Fruit fly (Drosophila melanogaster) whole organism, adult: ENCODE data around the gene Myo10A.
"Not testable (repeated sequence)": the region's sequence is repeated elsewhere in the genome, so short reads cannot be mapped to it uniquely, and the experiment has no call there.

Experiments used
- CG11617 ChIP-seq: fragments of 200-800 bp; sonication (Bioruptor generic); optimal IDR thresholded peaks from 2 replicates; lab custom pipeline; 2017; ENCODE audit warnings: mild to moderate bottlenecking, missing biosample characterization, missing genetic modification reagents, missing genetic modification characterization
- CG12768 ChIP-seq: fragments of 200-800 bp; sonication (Bioruptor generic); optimal IDR thresholded peaks from 2 replicates; lab custom pipeline; 2017; ENCODE audit warnings: missing biosample characterization, missing genetic modification characterization, mild to moderate bottlenecking, moderate library complexity, missing genetic modification reagents
- CG14711 ChIP-seq: fragments of 200-800 bp; sonication (Bioruptor generic); optimal IDR thresholded peaks from 2 replicates; lab custom pipeline; 2018; ENCODE audit warnings: missing biosample characterization, mild to moderate bottlenecking, missing genetic modification characterization, moderate library complexity
- CG1620 ChIP-seq: fragments of 200-800 bp; sonication (Bioruptor generic); optimal IDR thresholded peaks from 2 replicates; lab custom pipeline; 2016; ENCODE audit warnings: missing biosample characterization, missing genetic modification characterization
- CG33017 ChIP-seq: fragments of 200-800 bp; sonication (Bioruptor generic); optimal IDR thresholded peaks from 2 replicates; lab custom pipeline; 2018; ENCODE audit warnings: missing biosample characterization, mild to moderate bottlenecking, missing genetic modification characterization, moderate library complexity
- CG5204 ChIP-seq: fragments of 200-800 bp; sonication (Bioruptor generic); optimal IDR thresholded peaks from 2 replicates; lab custom pipeline; 2016; ENCODE audit warnings: missing biosample characterization, missing genetic modification characterization
- CG7045 ChIP-seq: fragments of 200-800 bp; sonication (Bioruptor generic); optimal IDR thresholded peaks from 2 replicates; lab custom pipeline; 2017; ENCODE audit warnings: missing biosample characterization, mild to moderate bottlenecking, missing genetic modification characterization
- CG7101 ChIP-seq: fragments of 200-800 bp; sonication (Bioruptor generic); optimal IDR thresholded peaks from 2 replicates; lab custom pipeline; 2018; ENCODE audit warnings: missing biosample characterization, mild to moderate bottlenecking, missing genetic modification characterization, moderate library complexity
- Clk ChIP-seq: fragments of 200-800 bp; sonication (Bioruptor generic); optimal IDR thresholded peaks from 2 replicates; lab custom pipeline; 2017; ENCODE audit warnings: missing biosample characterization, missing genetic modification characterization
- Crg-1 ChIP-seq: fragments of 200-800 bp; sonication (Bioruptor generic); optimal IDR thresholded peaks from 2 replicates; lab custom pipeline; 2016; ENCODE audit warnings: missing biosample characterization, missing genetic modification characterization
- Hr96 ChIP-seq: fragments of 200-800 bp; sonication (Bioruptor generic); optimal IDR thresholded peaks from 2 replicates; lab custom pipeline; 2016; ENCODE audit warnings: missing biosample characterization, missing genetic modification characterization
- Mnt ChIP-seq: fragments of 200-800 bp; sonication (Bioruptor generic); optimal IDR thresholded peaks from 2 replicates; lab custom pipeline; 2016; ENCODE audit warnings: missing biosample characterization, mild to moderate bottlenecking, missing genetic modification characterization
- bab1 ChIP-seq: fragments of 200-800 bp; sonication (Bioruptor generic); optimal IDR thresholded peaks from 3 replicates; lab custom pipeline; 2019; ENCODE audit warnings: missing biosample characterization, mild to moderate bottlenecking, missing genetic modification characterization, moderate library complexity
- cic ChIP-seq: fragments of 200-800 bp; sonication (Bioruptor generic); optimal IDR thresholded peaks from 2 replicates; lab custom pipeline; 2017; ENCODE audit warnings: missing biosample characterization, mild to moderate bottlenecking, missing genetic modification characterization, moderate library complexity
- cnc ChIP-seq, 2 experiments: fragments of >200 bp; optimal IDR thresholded peaks; 2 replicates each; lab custom pipeline; 2017
- kay ChIP-seq: fragments of 200-800 bp; sonication (Bioruptor generic); peaks from one replicate; lab custom pipeline; 2016; ENCODE audit warnings: missing biosample characterization, missing genetic modification characterization, borderline replicate concordance
- ovo ChIP-seq: fragments of 200-800 bp; sonication (Bioruptor generic); optimal IDR thresholded peaks from 2 replicates; lab custom pipeline; 2016; ENCODE audit warnings: missing biosample characterization, missing genetic modification characterization
- pad ChIP-seq: fragments of 200-800 bp; sonication (Bioruptor generic); optimal IDR thresholded peaks from 3 replicates; lab custom pipeline; 2017; ENCODE audit warnings: missing biosample characterization, missing genetic modification characterization, mild to moderate bottlenecking, moderate library complexity, missing genetic modification reagents
- tj ChIP-seq: fragments of 200-800 bp; sonication (Bioruptor generic); optimal IDR thresholded peaks from 3 replicates; lab custom pipeline; 2017; ENCODE audit warnings: missing biosample characterization, mild to moderate bottlenecking, missing genetic modification characterization, moderate library complexity
- toe ChIP-seq: fragments of 200-800 bp; sonication (Bioruptor generic); optimal IDR thresholded peaks from 2 replicates; lab custom pipeline; 2016; ENCODE audit warnings: missing biosample characterization, missing genetic modification characterization

The Myo10A gene

dm6 chrX:10935587-10935986, 4.9 kb downstream of the Myo10A start:
- no peak for TF ChIP-seq CG7101 (tag; lab: Kevin White, UChicago)
- no peak for TF ChIP-seq Crg-1 (GFP tag; lab: Kevin White, UChicago)
- TF ChIP-seq Clk (GFP tag; lab: Kevin White, UChicago): no peak
- no peak for TF ChIP-seq kay (GFP tag; lab: Kevin White, UChicago)
- no peak for TF ChIP-seq CG14711 (tag; lab: Kevin White, UChicago)
- TF ChIP-seq CG5204 (GFP tag; lab: Kevin White, UChicago): no peak
- no peak for TF ChIP-seq pad (GFP tag; lab: Kevin White, UChicago)
- no peak for TF ChIP-seq cnc (optimal IDR thresholded peaks at IDR 0.05; lab: Kevin White, UChicago)
- no peak for TF ChIP-seq CG11617
- TF ChIP-seq tj (GFP tag; lab: Kevin White, UChicago): no peak
- TF ChIP-seq ovo (GFP tag; lab: Kevin White, UChicago): no peak

dm6 chrX:10936599-10936998, 6.0 kb downstream of the Myo10A start:
- TF ChIP-seq Clk (GFP tag; lab: Kevin White, UChicago) (no peak), Mnt (GFP tag; lab: Kevin White, UChicago) (no peak), pad (GFP tag; lab: Kevin White, UChicago) (no peak), Hr96 (GFP tag; lab: Kevin White, UChicago) (no peak), tj (GFP tag; lab: Kevin White, UChicago) (no peak), CG14711 (tag; lab: Kevin White, UChicago) (no peak), cic (GFP tag; lab: Kevin White, UChicago) (no peak), CG11617 (no peak)

dm6 chrX:10950930-10951329, 20.3 kb downstream of the Myo10A start, which contains the start of gene Rab9Fa:
Gene Rab9Fa, minus strand, starts transcription at chrX:10951030.
- not testable (repeated sequence) for TF ChIP-seq CG11617; kay (GFP tag; lab: Kevin White, UChicago); Clk (GFP tag; lab: Kevin White, UChicago)

- TF ChIP-seq CG14711 (tag; lab: Kevin White, UChicago) (no peak), Hr96 (GFP tag; lab: Kevin White, UChicago) (no peak), kay (GFP tag; lab: Kevin White, UChicago) (no peak), cic (GFP tag; lab: Kevin White, UChicago) (no peak), CG12768 (no peak), CG1620 (GFP tag; lab: Kevin White, UChicago) (no peak), CG7101 (tag; lab: Kevin White, UChicago) (no peak), CG5204 (GFP tag; lab: Kevin White, UChicago) (no peak), Crg-1 (GFP tag; lab: Kevin White, UChicago) (no peak), Clk (GFP tag; lab: Kevin White, UChicago) (no peak), Mnt (GFP tag; lab: Kevin White, UChicago) (no peak), tj (GFP tag; lab: Kevin White, UChicago) (no peak), CG33017 (tag; lab: Kevin White, UChicago) (no peak), ovo (GFP tag; lab: Kevin White, UChicago) (no peak), cnc (optimal IDR thresholded peaks at IDR 0.05; lab: Kevin White, UChicago) (no peak), toe (no peak)
Measured at dm6 chrX:10952386-10952785, 21.7 kb downstream of the Myo10A start, which contains the start of gene Rab9Fb. Gene Rab9Fb, minus strand, starts transcription at chrX:10952486.

- TF ChIP-seq CG11617: no peak
- TF ChIP-seq cic (GFP tag; lab: Kevin White, UChicago): no peak
- no peak for TF ChIP-seq Mnt (GFP tag; lab: Kevin White, UChicago)
- no peak for TF ChIP-seq CG1620 (GFP tag; lab: Kevin White, UChicago)
- no peak for TF ChIP-seq tj (GFP tag; lab: Kevin White, UChicago)
- TF ChIP-seq Crg-1 (GFP tag; lab: Kevin White, UChicago): no peak
- TF ChIP-seq CG7101 (tag; lab: Kevin White, UChicago): no peak
- TF ChIP-seq CG33017 (tag; lab: Kevin White, UChicago): no peak
- no peak for TF ChIP-seq toe
- TF ChIP-seq ovo (GFP tag; lab: Kevin White, UChicago): no peak
- TF ChIP-seq pad (GFP tag; lab: Kevin White, UChicago): no peak
- no peak for TF ChIP-seq CG5204 (GFP tag; lab: Kevin White, UChicago)
- no peak for TF ChIP-seq Hr96 (GFP tag; lab: Kevin White, UChicago)
- no peak for TF ChIP-seq CG7045 (GFP tag; lab: Kevin White, UChicago)
- no peak for TF ChIP-seq Clk (GFP tag; lab: Kevin White, UChicago)
- TF ChIP-seq bab1 (GFP tag; lab: Kevin White, UChicago): no peak
Measured at dm6 chrX:10953240-10953639, 22.6 kb downstream of the Myo10A start.

dm6 chrX:10959912-10960311, 29.3 kb downstream of the Myo10A start:
- TF ChIP-seq CG5204 (GFP tag; lab: Kevin White, UChicago) (no peak), toe (no peak), tj (GFP tag; lab: Kevin White, UChicago) (no peak)
